Worm (Caenorhabditis elegans) whole organism, young adult: ENCODE measurements around the gene gcy-7.
A peak's percentile ranks its signal among the peaks of the same experiment; 100 is the strongest.

Source experiments
- B0035.1 ChIP-seq: sonication (generic microtip); optimal IDR thresholded peaks from 2 replicates; lab custom pipeline; 2016; ENCODE audit warnings: missing genetic modification characterization, mild to moderate bottlenecking, missing compliant biosample characterization, missing genotype, missing genetic modification reagents
- D2030.7 ChIP-seq: fragments of 200-800 bp; sonication (Bioruptor generic); IDR thresholded peaks from 2 replicates; pipeline ENCODE4 v1.3.6; 2022; ENCODE audit warnings: missing genetic modification reagents, missing genetic modification characterization, missing compliant biosample characterization
- F23B12.7 ChIP-seq: sonication (generic microtip); optimal IDR thresholded peaks from 2 replicates; lab custom pipeline; 2017; ENCODE audit warnings: missing genetic modification characterization, mild to moderate bottlenecking, missing compliant biosample characterization, antibody characterized with exemption, moderate library complexity; ENCODE audit not compliant: insufficient read depth
- F33H1.4 ChIP-seq: fragments of 200-800 bp; sonication (Bioruptor generic); IDR thresholded peaks from 2 replicates; pipeline ENCODE4 v1.3.6; 2022; ENCODE audit warnings: missing genetic modification reagents, missing genetic modification characterization, missing compliant biosample characterization
- F55B11.4 ChIP-seq: sonication (generic microtip); optimal IDR thresholded peaks from 2 replicates; lab custom pipeline; 2016; ENCODE audit warnings: missing compliant biosample characterization, missing genetic modification characterization, borderline replicate concordance; ENCODE audit not compliant: insufficient read depth
- F57A8.1 ChIP-seq: fragments of 200-800 bp; sonication (Bioruptor generic); optimal IDR thresholded peaks from 2 replicates; lab custom pipeline; 2018; ENCODE audit warnings: mild to moderate bottlenecking, missing genetic modification characterization, moderate library complexity, missing compliant biosample characterization
- Y53F4B.3 ChIP-seq: fragments of 200-800 bp; sonication (Bioruptor generic); IDR thresholded peaks from 2 replicates; pipeline ENCODE4 v1.3.6; 2022; ENCODE audit warnings: missing genetic modification reagents, missing genetic modification characterization, missing compliant biosample characterization
- Y53G8AR.9 ChIP-seq: fragments of 200-800 bp; sonication (Bioruptor generic); conservative IDR thresholded peaks from 2 replicates; pipeline ENCODE4 v1.3.6; 2022; ENCODE audit warnings: missing genetic modification reagents, missing genetic modification characterization, missing compliant biosample characterization
- Y56A3A.18 ChIP-seq: fragments of 200-800 bp; sonication (Bioruptor generic); IDR thresholded peaks from 2 replicates; pipeline ENCODE4 v1.3.6; 2022; ENCODE audit warnings: missing genetic modification reagents, missing genetic modification characterization, missing compliant biosample characterization
- aptf-2 ChIP-seq: fragments of 200-800 bp; sonication (Bioruptor generic); conservative IDR thresholded peaks from 2 replicates; pipeline ENCODE4 v1.3.6; 2022; ENCODE audit warnings: missing genetic modification reagents, missing genetic modification characterization, missing compliant biosample characterization
- aptf-3 ChIP-seq: fragments of 200-800 bp; sonication (Bioruptor generic); IDR thresholded peaks from 2 replicates; pipeline ENCODE4 v1.3.6; 2022; ENCODE audit warnings: missing genetic modification characterization, missing compliant biosample characterization
- athp-1 ChIP-seq: sonication (generic microtip); optimal IDR thresholded peaks from 2 replicates; lab custom pipeline; 2017; ENCODE audit warnings: mild to moderate bottlenecking, missing genetic modification characterization, missing compliant biosample characterization
- ccch-3 ChIP-seq: fragments of 200-800 bp; sonication (Bioruptor generic); optimal IDR thresholded peaks from 2 replicates; lab custom pipeline; 2018; ENCODE audit warnings: mild to moderate bottlenecking, missing genetic modification characterization, missing compliant biosample characterization
- cebp-2 ChIP-seq: fragments of 200-800 bp; sonication (Bioruptor generic); IDR thresholded peaks from 2 replicates; pipeline ENCODE4 v1.3.6; 2022; ENCODE audit warnings: missing genetic modification characterization, missing compliant biosample characterization
- ceh-27 ChIP-seq: fragments of 200-800 bp; sonication (Bioruptor generic); optimal IDR thresholded peaks from 2 replicates; lab custom pipeline; 2018; ENCODE audit warnings: mild to moderate bottlenecking, missing genetic modification characterization, moderate library complexity, missing compliant biosample characterization
- ceh-58 ChIP-seq: fragments of 200-800 bp; sonication (Bioruptor generic); IDR thresholded peaks from 2 replicates; pipeline ENCODE4 v1.3.6; 2022; ENCODE audit warnings: missing genetic modification characterization, missing compliant biosample characterization
- ceh-91 ChIP-seq: fragments of 200-800 bp; sonication (Bioruptor generic); IDR thresholded peaks from 2 replicates; pipeline ENCODE4 v1.3.6; 2022; ENCODE audit warnings: missing genetic modification reagents, missing genetic modification characterization, missing compliant biosample characterization
- chd-7 ChIP-seq: sonication (generic microtip); optimal IDR thresholded peaks from 2 replicates; lab custom pipeline; 2016; ENCODE audit warnings: mild to moderate bottlenecking, missing genetic modification characterization, moderate library complexity, missing compliant biosample characterization
- dox-1 ChIP-seq: fragments of 200-800 bp; sonication (Bioruptor generic); IDR thresholded peaks from 2 replicates; pipeline ENCODE4 v1.3.6; 2022; ENCODE audit warnings: missing genetic modification reagents, missing genetic modification characterization, missing compliant biosample characterization
- dpl-1 ChIP-seq: fragments of 150-350 bp; optimal IDR thresholded peaks from 2 replicates; lab custom pipeline; 2014; ENCODE audit warnings: missing biosample characterization, missing genetic modification reagents, missing genetic modification characterization
- efl-1 ChIP-seq: fragments of 150-350 bp; optimal IDR thresholded peaks from 2 replicates; lab custom pipeline; 2014; ENCODE audit warnings: missing biosample characterization, missing genetic modification reagents, missing genetic modification characterization
- egl-18 ChIP-seq: fragments of 200-800 bp; sonication (Bioruptor generic); IDR thresholded peaks from 2 replicates; pipeline ENCODE4 v1.3.6; 2022; ENCODE audit warnings: missing genetic modification reagents, missing genetic modification characterization, missing compliant biosample characterization
- egl-44 ChIP-seq: fragments of 200-800 bp; sonication (Bioruptor generic); IDR thresholded peaks from 2 replicates; pipeline ENCODE4 v1.3.6; 2022; ENCODE audit warnings: missing genetic modification reagents, missing genetic modification characterization, missing compliant biosample characterization
- egrh-3 ChIP-seq: fragments of 200-800 bp; sonication (Bioruptor generic); IDR thresholded peaks from 2 replicates; pipeline ENCODE4 v1.3.6; 2022; ENCODE audit warnings: missing genetic modification reagents, missing genetic modification characterization, missing compliant biosample characterization
- ekl-4 ChIP-seq: fragments of 200-800 bp; sonication (Bioruptor generic); IDR thresholded peaks from 2 replicates; pipeline ENCODE4 v1.3.6; 2022; ENCODE audit warnings: missing genetic modification reagents, missing genetic modification characterization, missing compliant biosample characterization
- him-1 ChIP-seq: sonication (generic microtip); optimal IDR thresholded peaks from 2 replicates; lab custom pipeline; 2016; ENCODE audit warnings: missing genotype, missing genetic modification reagents, missing genetic modification characterization, missing compliant biosample characterization
- hmg-20 ChIP-seq: fragments of 200-800 bp; sonication (Bioruptor generic); IDR thresholded peaks from 2 replicates; pipeline ENCODE4 v1.3.6; 2022; ENCODE audit warnings: missing genetic modification reagents, missing genetic modification characterization, missing compliant biosample characterization
- hrde-1 ChIP-seq: sonication (generic microtip); optimal IDR thresholded peaks from 2 replicates; lab custom pipeline; 2016; ENCODE audit warnings: missing genetic modification characterization, mild to moderate bottlenecking, missing compliant biosample characterization, moderate library complexity, missing genotype, missing genetic modification reagents, borderline replicate concordance
- hsf-1 ChIP-seq: fragments of 200-800 bp; sonication (Bioruptor generic); IDR thresholded peaks from 2 replicates; pipeline ENCODE4 v1.3.6; 2022; ENCODE audit warnings: missing genetic modification reagents, missing genetic modification characterization, missing compliant biosample characterization
- lin-26 ChIP-seq: fragments of 200-800 bp; sonication (Bioruptor generic); IDR thresholded peaks from 2 replicates; pipeline ENCODE4 v1.3.6; 2022; ENCODE audit warnings: missing genetic modification reagents, missing genetic modification characterization, missing compliant biosample characterization
- lin-40 ChIP-seq: sonication (generic microtip); optimal IDR thresholded peaks from 2 replicates; lab custom pipeline; 2016; ENCODE audit warnings: missing genetic modification characterization, mild to moderate bottlenecking, missing compliant biosample characterization, missing genotype, missing genetic modification reagents
- lin-54 ChIP-seq: fragments of 200-800 bp; sonication (Bioruptor generic); optimal IDR thresholded peaks from 2 replicates; lab custom pipeline; 2018; ENCODE audit warnings: mild to moderate bottlenecking, missing genetic modification characterization, missing compliant biosample characterization
- lsl-1 ChIP-seq: fragments of 200-800 bp; sonication (Bioruptor generic); optimal IDR thresholded peaks from 2 replicates; lab custom pipeline; 2018; ENCODE audit warnings: mild to moderate bottlenecking, missing genetic modification characterization, moderate library complexity, missing compliant biosample characterization
- madf-10 ChIP-seq: sonication (generic microtip); optimal IDR thresholded peaks from 2 replicates; lab custom pipeline; 2016; ENCODE audit warnings: mild to moderate bottlenecking, missing genetic modification characterization, missing compliant biosample characterization
- madf-3 ChIP-seq: fragments of 200-800 bp; sonication (Bioruptor generic); IDR thresholded peaks from 2 replicates; pipeline ENCODE4 v1.3.6; 2022; ENCODE audit warnings: missing genetic modification reagents, missing genetic modification characterization, missing compliant biosample characterization
- madf-8 ChIP-seq: fragments of 200-800 bp; sonication (Bioruptor generic); conservative IDR thresholded peaks from 2 replicates; pipeline ENCODE4 v1.3.6; 2022; ENCODE audit warnings: missing genetic modification reagents, missing genetic modification characterization, missing compliant biosample characterization
- nfya-2 ChIP-seq: fragments of 200-800 bp; sonication (Bioruptor generic); IDR thresholded peaks from 2 replicates; pipeline ENCODE4 v1.3.6; 2022; ENCODE audit warnings: missing genetic modification reagents, missing genetic modification characterization, missing compliant biosample characterization
- nfyb-1 ChIP-seq: fragments of 200-800 bp; sonication (Bioruptor generic); IDR thresholded peaks from 2 replicates; pipeline ENCODE4 v1.3.6; 2022; ENCODE audit warnings: missing genetic modification reagents, missing genetic modification characterization, missing compliant biosample characterization
- nhr-80 ChIP-seq: sonication (generic microtip); optimal IDR thresholded peaks from 2 replicates; lab custom pipeline; 2016; ENCODE audit warnings: missing genetic modification characterization, missing compliant biosample characterization
- pbrm-1 ChIP-seq: fragments of 200-800 bp; sonication (Bioruptor generic); IDR thresholded peaks from 2 replicates; pipeline ENCODE4 v1.3.6; 2022; ENCODE audit warnings: missing genetic modification reagents, missing genetic modification characterization, missing compliant biosample characterization
- rec-8 ChIP-seq, 2 experiments: sonication (generic microtip); optimal IDR thresholded peaks; 2 replicates each; lab custom pipeline; 2016; ENCODE audit warnings: mild to moderate bottlenecking in 2 of 2, missing genetic modification characterization in 2 of 2, missing genetic modification reagents in 2 of 2, missing genotype in 2 of 2, missing biosample characterization in 1 of 2, missing compliant biosample characterization in 1 of 2, moderate library complexity in 1 of 2
- sdz-38 ChIP-seq: sonication (generic microtip); optimal IDR thresholded peaks from 2 replicates; lab custom pipeline; 2016; ENCODE audit warnings: missing genotype, missing genetic modification characterization, missing compliant biosample characterization
- snpc-1.3 ChIP-seq: sonication (generic microtip); optimal IDR thresholded peaks from 2 replicates; lab custom pipeline; 2017; ENCODE audit warnings: missing genetic modification characterization, mild to moderate bottlenecking, missing compliant biosample characterization, antibody characterized with exemption, moderate library complexity, missing genotype, missing genetic modification reagents; ENCODE audit not compliant: insufficient read depth
- snpc-3.4 ChIP-seq: sonication (generic microtip); optimal IDR thresholded peaks from 2 replicates; lab custom pipeline; 2017; ENCODE audit warnings: missing genetic modification characterization, mild to moderate bottlenecking, missing compliant biosample characterization, antibody characterized with exemption, moderate library complexity, missing genotype, missing genetic modification reagents
- somi-1 ChIP-seq: fragments of 200-800 bp; sonication (Bioruptor generic); optimal IDR thresholded peaks from 2 replicates; lab custom pipeline; 2018; ENCODE audit warnings: mild to moderate bottlenecking, missing genetic modification characterization, missing compliant biosample characterization
- tlf-1 ChIP-seq: fragments of 200-800 bp; sonication (Bioruptor generic); optimal IDR thresholded peaks from 2 replicates; lab custom pipeline; 2018; ENCODE audit warnings: mild to moderate bottlenecking, missing genetic modification characterization, missing compliant biosample characterization
- ztf-3 ChIP-seq: fragments of 200-800 bp; sonication (Bioruptor generic); optimal IDR thresholded peaks from 2 replicates; lab custom pipeline; 2018; ENCODE audit warnings: mild to moderate bottlenecking, missing genetic modification characterization, missing compliant biosample characterization
- ztf-6 ChIP-seq: fragments of 200-800 bp; sonication (Bioruptor generic); IDR thresholded peaks from 2 replicates; pipeline ENCODE4 v1.3.6; 2022; ENCODE audit warnings: missing genetic modification reagents, missing genetic modification characterization, missing compliant biosample characterization

gcy-7 gene

ce11 chrV:8415113-8415530, 28.0 kb downstream of the gcy-7 start (continued):
- TF ChIP-seq snpc-3.4 (tag; lab: Kevin White, UChicago) (no peak), madf-3 (GFP tag; lab: Robert Waterston, UW) (peak; percentile 86), tlf-1 (peak; percentile 83), lsl-1 (peak; percentile 71), F55B11.4 (tag; lab: Kevin White, UChicago) (no peak), efl-1 (GFP tag; lab: Kevin White, UChicago) (peak; percentile 33), nfyb-1 (peak; percentile 70), madf-8 (no peak), hrde-1 (tag; lab: Kevin White, UChicago) (peak; percentile 79), egl-18 (GFP tag; lab: Robert Waterston, UW) (no peak), nfya-2 (GFP tag; lab: Robert Waterston, UW) (0 out of 2 replicates have a peak, but pooled peaks have one; percentile 5), sdz-38 (tag; lab: Kevin White, UChicago) (no peak), madf-10 (tag; lab: Kevin White, UChicago) (no peak), ceh-91 (GFP tag; lab: Robert Waterston, UW) (no peak), D2030.7 (GFP tag; lab: Robert Waterston, UW) (peak; percentile 75), hmg-20 (GFP tag; lab: Robert Waterston, UW) (0 out of 2 replicates have a peak, but pooled peaks have one; percentile 9), ekl-4 (peak; percentile 87), dpl-1 (no peak), athp-1 (tag; lab: Kevin White, UChicago) (peak; percentile 68), nhr-80 (tag; lab: Kevin White, UChicago) (no peak), ceh-58 (GFP tag; lab: Robert Waterston, UW) (peak; percentile 91; the same call in 1 of the 2 replicates), dox-1 (0 out of 2 replicates have a peak, but pooled peaks have one; percentile 32), rec-8 (tag; optimal IDR thresholded peaks at IDR 0.05; lab: Kevin White, UChicago) (peak in 1 of 2 experiments; percentile 2), snpc-1.3 (tag; lab: Kevin White, UChicago) (no peak), F23B12.7 (no peak), B0035.1 (tag; lab: Kevin White, UChicago) (peak; percentile 47), Y53G8AR.9 (peak; percentile 88), somi-1 (GFP tag; lab: Kevin White, UChicago) (no peak), lin-40 (tag; lab: Kevin White, UChicago) (no peak), lin-26 (peak; percentile 74), egrh-3 (no peak), ceh-27 (no peak), egl-44 (no peak; the same call in 1 of the 2 replicates), cebp-2 (0 out of 2 replicates have a peak, but pooled peaks have one; percentile 20), pbrm-1 (GFP tag; lab: Robert Waterston, UW) (peak; percentile 38), aptf-3 (GFP tag; lab: Robert Waterston, UW) (0 out of 2 replicates have a peak, but pooled peaks have one; percentile 11), hsf-1 (GFP tag; lab: Robert Waterston, UW) (peak; percentile 85), him-1 (tag; lab: Kevin White, UChicago) (peak; percentile 81), ccch-3 (GFP tag; lab: Kevin White, UChicago) (no peak), ztf-6 (no peak), lin-54 (GFP tag; lab: Kevin White, UChicago) (peak; percentile 72), ztf-3 (GFP tag; lab: Kevin White, UChicago) (no peak), aptf-2 (GFP tag; lab: Robert Waterston, UW) (no peak), F57A8.1 (no peak), Y56A3A.18 (GFP tag; lab: Robert Waterston, UW) (0 out of 2 replicates have a peak, but pooled peaks have one; percentile 62), chd-7 (tag; lab: Kevin White, UChicago) (no peak), Y53F4B.3 (GFP tag; lab: Robert Waterston, UW) (no peak), F33H1.4 (peak; percentile 69)
